Worm (Caenorhabditis elegans) whole organism, mixed stage, embryonic: ENCODE measurements around the gene C14A4.7.

Experiments
- M03D4.4 ChIP-seq: sonication (generic microtip); optimal IDR thresholded peaks from 2 replicates; lab custom pipeline; 2017; ENCODE audit warnings: mild to moderate bottlenecking, missing genetic modification characterization, missing compliant biosample characterization
- bed-3 ChIP-seq: fragments of 200-800 bp; sonication (Bioruptor generic); optimal IDR thresholded peaks from 3 replicates; lab custom pipeline; 2018; ENCODE audit warnings: mild to moderate bottlenecking, missing genetic modification characterization, moderate library complexity, missing compliant biosample characterization
- blmp-1 ChIP-seq: fragments of 150-350 bp; optimal IDR thresholded peaks from 2 replicates; lab custom pipeline; 2014; ENCODE audit warnings: missing biosample characterization, missing genetic modification characterization
- ceh-43 ChIP-seq: fragments of 200-800 bp; sonication (Bioruptor generic); optimal IDR thresholded peaks from 2 replicates; lab custom pipeline; 2018; ENCODE audit warnings: mild to moderate bottlenecking, missing genetic modification characterization, moderate library complexity, missing compliant biosample characterization
- ceh-83 ChIP-seq: fragments of 200-800 bp; sonication (Bioruptor generic); optimal IDR thresholded peaks from 2 replicates; lab custom pipeline; 2018; ENCODE audit warnings: mild to moderate bottlenecking, missing genetic modification characterization, missing compliant biosample characterization
- ces-1 ChIP-seq: fragments of 150-350 bp; optimal IDR thresholded peaks from 2 replicates; lab custom pipeline; 2014; ENCODE audit warnings: missing biosample characterization, missing genetic modification reagents, missing genetic modification characterization
- cnd-1 ChIP-seq: fragments of 200-800 bp; sonication (Bioruptor generic); optimal IDR thresholded peaks from 2 replicates; lab custom pipeline; 2018; ENCODE audit warnings: mild to moderate bottlenecking, missing genetic modification characterization, missing compliant biosample characterization
- drap-1 ChIP-seq: fragments of 200-800 bp; sonication (Bioruptor generic); optimal IDR thresholded peaks from 3 replicates; lab custom pipeline; 2018; ENCODE audit warnings: mild to moderate bottlenecking, missing genetic modification characterization, missing compliant biosample characterization
- elt-1 ChIP-seq: sonication (generic microtip); optimal IDR thresholded peaks from 2 replicates; lab custom pipeline; 2017; ENCODE audit warnings: missing genetic modification characterization, mild to moderate bottlenecking, missing compliant biosample characterization, antibody characterized with exemption, moderate library complexity, borderline replicate concordance; ENCODE audit not compliant: insufficient read depth
- elt-3 ChIP-seq: fragments of 150-350 bp; optimal IDR thresholded peaks from 2 replicates; lab custom pipeline; 2014; ENCODE audit warnings: missing biosample characterization, missing genetic modification characterization
- flh-1 ChIP-seq: fragments of 200-800 bp; sonication (Bioruptor generic); optimal IDR thresholded peaks from 2 replicates; lab custom pipeline; 2018; ENCODE audit warnings: mild to moderate bottlenecking, missing genetic modification characterization, moderate library complexity, missing compliant biosample characterization
- ham-2 ChIP-seq: fragments of 200-800 bp; sonication (Bioruptor generic); optimal IDR thresholded peaks from 2 replicates; lab custom pipeline; 2018; ENCODE audit warnings: mild to moderate bottlenecking, missing genetic modification characterization, missing compliant biosample characterization
- lin-32 ChIP-seq: fragments of 200-800 bp; sonication (Bioruptor generic); optimal IDR thresholded peaks from 2 replicates; lab custom pipeline; 2018; ENCODE audit warnings: mild to moderate bottlenecking, missing genetic modification characterization, missing compliant biosample characterization
- lsy-2 ChIP-seq: fragments of 150-350 bp; optimal IDR thresholded peaks from 2 replicates; lab custom pipeline; 2014; ENCODE audit warnings: missing biosample characterization, missing genetic modification characterization
- mab-5 ChIP-seq: fragments of 150-350 bp; optimal IDR thresholded peaks from 2 replicates; lab custom pipeline; 2014; ENCODE audit warnings: missing biosample characterization, missing genetic modification characterization
- mep-1 ChIP-seq: fragments of 150-350 bp; optimal IDR thresholded peaks from 2 replicates; lab custom pipeline; 2017; ENCODE audit warnings: missing biosample characterization, missing genetic modification reagents, missing genetic modification characterization, inconsistent platforms
- mls-2 ChIP-seq: sonication (generic microtip); optimal IDR thresholded peaks from 2 replicates; lab custom pipeline; 2016; ENCODE audit warnings: mild to moderate bottlenecking, missing genetic modification characterization, moderate library complexity, missing compliant biosample characterization
- nhr-12 ChIP-seq: fragments of 150-350 bp; optimal IDR thresholded peaks from 2 replicates; lab custom pipeline; 2014; ENCODE audit warnings: missing biosample characterization, missing genetic modification characterization
- nhr-2 ChIP-seq: fragments of 150-350 bp; optimal IDR thresholded peaks from 2 replicates; lab custom pipeline; 2014; ENCODE audit warnings: missing biosample characterization, missing genetic modification characterization
- nhr-237 ChIP-seq: fragments of 150-350 bp; optimal IDR thresholded peaks from 2 replicates; lab custom pipeline; 2014; ENCODE audit warnings: missing biosample characterization, missing genetic modification characterization
- nhr-28 ChIP-seq: fragments of 150-350 bp; optimal IDR thresholded peaks from 2 replicates; lab custom pipeline; 2014; ENCODE audit warnings: missing biosample characterization, missing genetic modification characterization
- pha-4 ChIP-seq: fragments of 150-350 bp; optimal IDR thresholded peaks from 2 replicates; lab custom pipeline; 2018; ENCODE audit warnings: missing biosample characterization, missing genetic modification reagents, missing genetic modification characterization
- sem-2 ChIP-seq: fragments of 200-800 bp; sonication (Bioruptor generic); optimal IDR thresholded peaks from 2 replicates; lab custom pipeline; 2018; ENCODE audit warnings: mild to moderate bottlenecking, missing genetic modification characterization, missing compliant biosample characterization
- snpc-4 ChIP-seq: fragments of 150-350 bp; optimal IDR thresholded peaks from 2 replicates; lab custom pipeline; 2014; ENCODE audit warnings: missing biosample characterization, missing genetic modification characterization
- sptf-1 ChIP-seq: sonication (generic microtip); optimal IDR thresholded peaks from 2 replicates; lab custom pipeline; 2017; ENCODE audit warnings: mild to moderate bottlenecking, missing genetic modification characterization, moderate library complexity, missing compliant biosample characterization
- tbx-8 ChIP-seq: fragments of 200-800 bp; sonication (Bioruptor generic); optimal IDR thresholded peaks from 2 replicates; lab custom pipeline; 2018; ENCODE audit warnings: mild to moderate bottlenecking, missing genetic modification characterization, moderate library complexity, missing compliant biosample characterization
- unc-120 ChIP-seq: sonication (generic microtip); optimal IDR thresholded peaks from 2 replicates; lab custom pipeline; 2017; ENCODE audit warnings: missing genetic modification characterization, missing compliant biosample characterization; ENCODE audit not compliant: poor library complexity, severe bottlenecking
- unc-39 ChIP-seq: fragments of 150-350 bp; optimal IDR thresholded peaks from 2 replicates; lab custom pipeline; 2014; ENCODE audit warnings: missing biosample characterization, missing genetic modification characterization
- unc-62 ChIP-seq: fragments of 150-350 bp; optimal IDR thresholded peaks from 2 replicates; lab custom pipeline; 2014; ENCODE audit warnings: missing biosample characterization, missing genetic modification reagents, missing genetic modification characterization
- zip-8 ChIP-seq: fragments of 150-350 bp; optimal IDR thresholded peaks from 2 replicates; lab custom pipeline; 2014; ENCODE audit warnings: missing biosample characterization, missing genetic modification characterization

C14A4.7 gene

ce11 chrII:10627086-10627485, 30.7 kb upstream of the C14A4.7 start:
- TF ChIP-seq nhr-237 (tag; lab: Kevin White, UChicago) (no peak), elt-3 (tag; lab: Kevin White, UChicago) (no peak), ces-1 (GFP tag; lab: Kevin White, UChicago) (no peak), flh-1 (no peak), blmp-1 (tag; lab: Kevin White, UChicago) (no peak)

ce11 chrII:10621965-10622364, 25.6 kb upstream of the C14A4.7 start, which contains the start of gene cutl-9:
cutl-9 (plus strand) TSS chrII:10622265.
- no peak for TF ChIP-seq ceh-43 (GFP tag; lab: Kevin White, UChicago)
- no peak for TF ChIP-seq nhr-12 (tag; lab: Kevin White, UChicago)
- no peak for TF ChIP-seq nhr-2 (tag; lab: Kevin White, UChicago)
- TF ChIP-seq bed-3 (GFP tag; lab: Kevin White, UChicago), result no peak
- TF ChIP-seq mep-1, result no peak
- no peak for TF ChIP-seq sptf-1 (tag; lab: Kevin White, UChicago)
- no peak for TF ChIP-seq cnd-1 (tag; lab: Kevin White, UChicago)
- TF ChIP-seq unc-39 (tag; lab: Kevin White, UChicago), result no peak
- TF ChIP-seq ceh-83 (GFP tag; lab: Kevin White, UChicago), result no peak
- no peak for TF ChIP-seq nhr-237 (tag; lab: Kevin White, UChicago)
- TF ChIP-seq unc-120 (tag; lab: Kevin White, UChicago), result no peak
- TF ChIP-seq unc-62 (GFP tag; lab: Kevin White, UChicago), result no peak
- TF ChIP-seq blmp-1 (tag; lab: Kevin White, UChicago), result no peak
- TF ChIP-seq pha-4, result no peak
- TF ChIP-seq flh-1, result no peak
- no peak for TF ChIP-seq ham-2 (GFP tag; lab: Kevin White, UChicago)
- TF ChIP-seq, all 35 proteins: peak for 0

- no peak for TF ChIP-seq nhr-28 (tag; lab: Kevin White, UChicago)
- TF ChIP-seq ces-1 (GFP tag; lab: Kevin White, UChicago), result no peak
- TF ChIP-seq lsy-2 (tag; lab: Kevin White, UChicago), result no peak
- TF ChIP-seq elt-3 (tag; lab: Kevin White, UChicago), result no peak
- no peak for TF ChIP-seq tbx-8
- no peak for TF ChIP-seq cnd-1 (tag; lab: Kevin White, UChicago)
- no peak for TF ChIP-seq elt-1
- no peak for TF ChIP-seq zip-8 (tag; lab: Kevin White, UChicago)
- TF ChIP-seq lin-32 (GFP tag; lab: Kevin White, UChicago), result no peak
- no peak for TF ChIP-seq pha-4
- no peak for TF ChIP-seq mls-2 (tag; lab: Kevin White, UChicago)
- no peak for TF ChIP-seq nhr-237 (tag; lab: Kevin White, UChicago)
- no peak for TF ChIP-seq blmp-1 (tag; lab: Kevin White, UChicago)
- no peak for TF ChIP-seq sptf-1 (tag; lab: Kevin White, UChicago)
- no peak for TF ChIP-seq unc-62 (GFP tag; lab: Kevin White, UChicago)
- no peak for TF ChIP-seq ham-2 (GFP tag; lab: Kevin White, UChicago)
- TF ChIP-seq nhr-2 (tag; lab: Kevin White, UChicago), result no peak
- no peak for TF ChIP-seq snpc-4 (tag; lab: Kevin White, UChicago)
- TF ChIP-seq mep-1, result no peak
- TF ChIP-seq, all 35 proteins: peak for 0
Observed at ce11 chrII:10618157-10618556, 21.8 kb upstream of the C14A4.7 start, which contains the start of gene C14A4.13. C14A4.13 (plus strand) TSS chrII:10618457.

ce11 chrII:10612743-10613142, 16.4 kb upstream of the C14A4.7 start, which contains the start of gene C14A4.12:
C14A4.12 (plus strand) TSS chrII:10613043.
- no peak for TF ChIP-seq mab-5
- TF ChIP-seq pha-4, result peak; percentile 14

ce11 chrII:10608821-10609220, 12.5 kb upstream of the C14A4.7 start:
- no peak for TF ChIP-seq ces-1 (GFP tag; lab: Kevin White, UChicago)
- TF ChIP-seq ham-2 (GFP tag; lab: Kevin White, UChicago), result no peak
- TF ChIP-seq drap-1, result no peak
- no peak for TF ChIP-seq ceh-83 (GFP tag; lab: Kevin White, UChicago)
- TF ChIP-seq nhr-12 (tag; lab: Kevin White, UChicago), result no peak
- TF ChIP-seq zip-8 (tag; lab: Kevin White, UChicago), result no peak
- TF ChIP-seq nhr-237 (tag; lab: Kevin White, UChicago), result no peak
- no peak for TF ChIP-seq M03D4.4 (tag; lab: Kevin White, UChicago)
- no peak for TF ChIP-seq sem-2 (GFP tag; lab: Kevin White, UChicago)
- TF ChIP-seq bed-3 (GFP tag; lab: Kevin White, UChicago), result no peak
- TF ChIP-seq nhr-2 (tag; lab: Kevin White, UChicago), result no peak
